Worm (Caenorhabditis elegans) whole organism, L4 larva: Measurements from ENCODE around the gene K02C4.5.

Experiments
- pha-4 ChIP-seq, 2 experiments: fragments of 150-350 bp in 1 of 2; fragments of 200-800 bp in 1 of 2; sonication (Bioruptor generic) in 1 of 2; IDR thresholded peaks in 1 of 2; optimal IDR thresholded peaks in 1 of 2; 2 replicates each; pipeline versions ENCODE4 v1.3.6 to Lab custom; 2014 to 2022; ENCODE audit warnings: missing genetic modification characterization in 2 of 2, missing genetic modification reagents in 2 of 2, missing biosample characterization in 1 of 2, missing compliant biosample characterization in 1 of 2
- pqm-1 ChIP-seq: sonication (generic microtip); optimal IDR thresholded peaks from 2 replicates; lab custom pipeline; 2017; ENCODE audit warnings: missing biosample characterization, missing genetic modification characterization
- vab-7 ChIP-seq: fragments of 200-800 bp; sonication (Bioruptor generic); IDR thresholded peaks from 2 replicates; pipeline ENCODE4 v1.3.6; 2022; ENCODE audit warnings: missing genetic modification reagents, missing genetic modification characterization, missing compliant biosample characterization

DNA sequence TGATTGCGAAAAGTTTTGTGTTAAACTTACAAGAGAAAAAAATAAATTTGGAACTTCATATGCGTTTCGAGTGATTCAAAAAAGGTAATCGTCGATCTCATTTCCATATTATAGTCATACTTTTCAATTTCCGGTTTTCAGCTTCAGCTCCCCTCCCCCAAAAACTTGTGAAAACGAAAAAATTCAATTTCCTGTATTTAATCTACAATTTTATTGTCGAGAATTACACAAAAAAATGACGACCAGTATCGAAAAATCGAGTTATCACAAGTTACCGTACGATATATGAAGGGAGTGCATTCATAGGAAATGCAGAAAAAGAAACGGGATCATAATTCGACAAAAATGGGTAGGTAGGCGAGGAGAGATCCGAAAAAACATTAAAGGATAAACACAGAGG lies 33.8 kb downstream of the K02C4.5 start, which contains the start of gene lron-4:
- no peak for TF ChIP-seq pqm-1
- no peak for TF ChIP-seq pha-4 (GFP tag; IDR thresholded peaks at IDR 0.05; lab: Robert Waterston, UW)
- no peak for TF ChIP-seq pha-4 (tag; optimal IDR thresholded peaks at IDR 0.05; lab: Kevin White, UChicago)
- no peak for TF ChIP-seq vab-7 (GFP tag; lab: Robert Waterston, UW)
